Worm (Caenorhabditis elegans): ENCODE measurements around the gene K03B4.8.
A peak's percentile ranks its signal among the peaks of the same experiment; 100 is the strongest.

Gene K03B4.8

DNA sequence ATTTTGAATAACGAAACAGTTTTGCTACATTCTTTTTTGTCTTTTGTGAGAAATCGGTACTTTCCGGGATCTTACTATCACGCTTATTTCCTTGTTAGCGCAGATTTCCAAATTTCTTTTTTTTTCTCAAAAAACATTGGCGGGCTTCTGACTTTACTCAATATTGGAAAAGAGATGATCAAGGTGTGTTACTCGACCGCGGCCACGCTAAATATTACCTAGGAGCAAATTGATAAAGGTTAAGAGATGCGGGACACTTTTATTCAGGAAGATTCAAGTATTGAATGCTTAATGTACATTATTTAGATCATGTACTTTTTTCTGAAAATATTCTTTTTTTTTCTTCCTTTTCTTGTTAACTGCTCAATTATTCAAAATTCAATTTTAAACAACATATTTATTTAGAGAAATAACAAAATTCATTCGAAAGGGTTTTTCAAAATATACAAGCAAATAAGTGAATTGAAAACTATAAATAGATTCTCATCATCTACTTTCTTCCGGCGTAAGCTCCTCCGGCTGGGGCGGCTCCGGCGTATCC, 27.1 kb downstream of the K03B4.8 start (continued):
- no peak for TF ChIP-seq nhr-41 (GFP tag; IDR thresholded peaks at IDR 0.05)
- TF ChIP-seq Y48G9A.11 (GFP tag; IDR thresholded peaks at IDR 0.05) = no peak
- TF ChIP-seq F26F4.8 (GFP tag; conservative IDR thresholded peaks at IDR 0.05) = no peak
- no peak for TF ChIP-seq attf-4 (tag; optimal IDR thresholded peaks at IDR 0.05)
- no peak for TF ChIP-seq zip-2 (tag; optimal IDR thresholded peaks at IDR 0.05)
- TF ChIP-seq dmd-8 (GFP tag; IDR thresholded peaks at IDR 0.05) = no peak
- no peak for TF ChIP-seq ztf-11 (tag; optimal IDR thresholded peaks at IDR 0.05)
- TF ChIP-seq ZK337.2 (GFP tag; IDR thresholded peaks at IDR 0.05) = no peak
- no peak for TF ChIP-seq lir-3 (tag; optimal IDR thresholded peaks at IDR 0.05)
- TF ChIP-seq nhr-48 (tag; optimal IDR thresholded peaks at IDR 0.05) = peak; percentile 38
- no peak for TF ChIP-seq nhr-76 (tag; optimal IDR thresholded peaks at IDR 0.05)
- TF ChIP-seq mxl-2 (GFP tag; conservative IDR thresholded peaks at IDR 0.05) = no peak
- no peak for TF ChIP-seq F10B5.3 (tag; optimal IDR thresholded peaks at IDR 0.05)
- no peak for TF ChIP-seq R02D3.7 (tag; optimal IDR thresholded peaks at IDR 0.05)
- no peak for TF ChIP-seq Y105C5A.15 (GFP tag; IDR thresholded peaks at IDR 0.05)
- TF ChIP-seq spr-1 (tag; optimal IDR thresholded peaks at IDR 0.05) = peak; percentile 28

DNA sequence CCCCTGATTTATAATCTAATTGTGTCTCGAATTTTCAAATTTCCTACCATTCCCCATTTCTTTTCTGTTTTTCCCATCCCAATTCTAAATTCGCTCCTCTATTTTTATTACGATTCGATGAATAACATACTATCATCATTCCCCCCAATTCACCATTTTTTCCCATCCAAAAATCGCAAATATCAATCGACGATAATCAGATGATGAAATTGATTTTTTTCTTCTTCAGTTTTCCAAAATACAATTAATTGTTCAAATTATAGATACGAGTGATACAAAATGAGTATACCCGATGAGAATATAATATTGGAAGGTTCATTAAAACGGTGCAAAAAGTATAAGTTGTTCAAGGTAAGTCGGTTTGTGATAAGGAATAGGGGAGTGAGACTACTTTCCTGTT, 31.7 kb downstream of the K03B4.8 start, which contains the start of gene soc-1:
Gene soc-1 (plus strand): TSS at position 262 of the 400 bp plus-strand sequence.
- no peak for TF ChIP-seq mdt-29 (GFP tag; IDR thresholded peaks at IDR 0.05)
- TF ChIP-seq ztf-7 (tag; optimal IDR thresholded peaks at IDR 0.05) = peak; percentile 76
- peak; percentile 8 for TF ChIP-seq dve-1 (tag; optimal IDR thresholded peaks at IDR 0.05; ENCODE audit: insufficient read depth)

DNA sequence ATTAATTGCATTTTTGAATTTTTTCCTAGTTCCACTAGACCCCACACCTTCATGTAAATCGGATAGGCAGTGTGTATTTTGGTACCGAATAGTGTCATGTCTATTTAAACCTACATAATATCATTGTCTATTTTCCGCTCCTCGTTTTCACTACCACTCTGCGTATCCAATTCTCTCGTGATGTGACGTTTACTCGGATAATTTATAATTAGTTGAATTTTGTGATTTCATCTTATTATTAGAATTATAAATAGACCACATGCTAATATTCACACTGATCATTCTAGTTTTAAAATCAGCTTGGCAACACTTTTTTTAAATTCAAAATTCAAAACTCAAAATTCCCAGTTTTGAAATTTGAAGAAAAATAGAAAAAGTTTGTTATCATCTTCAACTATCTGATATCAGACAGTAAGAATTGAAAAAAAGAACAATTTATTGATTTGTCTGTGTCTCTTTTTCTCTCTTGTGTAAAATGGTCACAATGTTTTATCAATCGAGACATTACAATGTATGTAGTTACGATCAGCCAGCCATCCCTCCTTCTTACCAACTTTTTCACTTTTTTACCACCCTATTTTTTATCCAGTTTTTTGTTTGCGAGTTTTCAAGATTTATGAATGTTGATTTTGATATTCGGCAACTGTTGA, 33.8 kb downstream of the K03B4.8 start:
- no peak for TF ChIP-seq zfp-3 (GFP tag; conservative IDR thresholded peaks at IDR 0.05)
- no peak for TF ChIP-seq daf-19 (GFP tag; conservative IDR thresholded peaks at IDR 0.05)
- peak; percentile 14 for TF ChIP-seq hlh-11 (tag; optimal IDR thresholded peaks at IDR 0.05)
- peak; percentile 64 for TF ChIP-seq dve-1 (tag; optimal IDR thresholded peaks at IDR 0.05; ENCODE audit: insufficient read depth)
- no peak for TF ChIP-seq daf-16 (GFP tag; optimal IDR thresholded peaks at IDR 0.05)
- TF ChIP-seq daf-16 (tag; optimal IDR thresholded peaks at IDR 0.05) = peak; percentile 69
- TF ChIP-seq hlh-30 (tag; optimal IDR thresholded peaks at IDR 0.05; ENCODE audit: insufficient read depth) = peak; percentile 58
- TF ChIP-seq nhr-28 (tag; optimal IDR thresholded peaks at IDR 0.05) = peak; percentile 63
- no peak for TF ChIP-seq ama-1 (optimal IDR thresholded peaks at IDR 0.05)
- TF ChIP-seq mep-1 (tag; optimal IDR thresholded peaks at IDR 0.05) = peak; percentile 23
- no peak for TF ChIP-seq dmd-9 (GFP tag; IDR thresholded peaks at IDR 0.05)
- peak; percentile 49 for TF ChIP-seq pqm-1 (tag; optimal IDR thresholded peaks at IDR 0.05)

DNA sequence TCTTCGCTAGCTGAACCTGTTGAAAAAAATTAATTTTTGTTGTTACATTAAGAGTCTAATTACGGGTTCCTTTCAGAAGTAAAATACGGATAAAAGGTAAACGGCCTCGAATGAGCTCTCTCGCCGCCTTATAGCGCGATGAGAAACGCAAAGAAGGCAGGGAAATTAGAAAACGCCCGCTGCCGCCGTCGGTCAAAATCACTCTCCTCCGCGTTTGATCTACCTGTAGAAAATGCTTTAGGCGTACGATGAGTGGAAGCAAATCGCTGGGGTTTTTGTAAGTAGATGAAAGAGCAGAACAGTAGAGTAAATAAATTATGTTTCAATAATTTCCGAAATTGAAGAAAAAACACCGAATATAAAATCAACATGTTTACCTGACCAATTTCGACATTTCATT, 37.3 kb downstream of the K03B4.8 start:
- TF ChIP-seq Y105C5A.15 (GFP tag; IDR thresholded peaks at IDR 0.05) (no peak), snpc-4 (tag; optimal IDR thresholded peaks at IDR 0.05) (no peak), F44E2.7 (GFP tag; IDR thresholded peaks at IDR 0.05) (no peak), pqm-1 (tag; optimal IDR thresholded peaks at IDR 0.05) (no peak), sdz-12 (GFP tag; optimal IDR thresholded peaks at IDR 0.05) (no peak), R02D3.7 (tag; optimal IDR thresholded peaks at IDR 0.05) (no peak), daf-12 (tag; optimal IDR thresholded peaks at IDR 0.05) (no peak), nhr-42 (GFP tag; IDR thresholded peaks at IDR 0.05) (no peak), snpc-1.2 (GFP tag; IDR thresholded peaks at IDR 0.05) (no peak), ZK546.5 (tag; optimal IDR thresholded peaks at IDR 0.05) (no peak), tag-97 (GFP tag; IDR thresholded peaks at IDR 0.05) (no peak), ceh-82 (tag; optimal IDR thresholded peaks at IDR 0.05) (no peak), zfp-2 (tag; optimal IDR thresholded peaks at IDR 0.05) (no peak), egl-43 (GFP tag; IDR thresholded peaks at IDR 0.05) (no peak), rbr-2 (tag; optimal IDR thresholded peaks at IDR 0.05) (no peak), lin-29 (GFP tag; IDR thresholded peaks at IDR 0.05) (no peak), spr-1 (tag; optimal IDR thresholded peaks at IDR 0.05) (no peak)

Measured in whole organism, L4 larva.